Worm (Caenorhabditis elegans): Measurements from ENCODE around the gene T04H1.12.
A peak's percentile ranks its signal among the peaks of the same experiment; 100 is the strongest.

The T04H1.12 gene

DNA sequence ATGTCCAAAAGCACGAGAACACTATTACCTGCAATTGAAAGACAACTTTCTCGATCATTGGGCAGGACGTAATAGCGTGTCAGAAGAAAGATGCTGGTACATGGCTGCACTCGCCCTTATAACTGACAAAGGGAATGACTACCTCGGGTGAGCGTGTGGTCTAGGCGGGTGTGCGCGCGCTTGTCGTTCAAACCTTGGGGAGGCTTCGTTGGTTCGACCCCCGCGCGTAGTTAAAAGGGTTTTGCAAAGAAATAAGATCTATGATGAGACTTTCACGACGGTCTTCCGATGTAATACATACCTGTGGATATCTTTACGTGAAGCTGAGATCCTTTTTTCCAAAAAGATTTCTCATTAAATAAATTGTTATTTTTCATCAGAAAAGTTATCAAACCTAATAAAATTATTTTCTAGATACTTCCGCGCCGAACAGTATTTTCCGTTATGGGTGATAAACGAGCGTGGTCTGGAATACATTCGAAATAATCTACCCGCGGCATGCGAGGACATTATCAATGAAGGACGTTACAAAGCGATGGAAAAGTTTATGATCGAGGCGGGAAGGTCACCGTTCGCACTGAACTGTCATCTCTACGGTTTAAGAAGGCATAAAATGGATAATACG, 48.1 kb downstream of the T04H1.12 start (continued):
- TF ChIP-seq nhr-11 (tag; optimal IDR thresholded peaks at IDR 0.05) (no peak), hlh-13 (GFP tag; optimal IDR thresholded peaks at IDR 0.05) (peak; percentile 100), odd-2 (tag; optimal IDR thresholded peaks at IDR 0.05) (peak; percentile 94), hlh-15 (tag; optimal IDR thresholded peaks at IDR 0.05) (peak; percentile 100), ceh-48 (tag; optimal IDR thresholded peaks at IDR 0.05) (peak; percentile 100), ahr-1 (tag; optimal IDR thresholded peaks at IDR 0.05) (peak; percentile 99), pha-2 (tag; optimal IDR thresholded peaks at IDR 0.05) (peak; percentile 98), gmeb-2 (tag; optimal IDR thresholded peaks at IDR 0.05) (peak; percentile 100), pat-9 (tag; optimal IDR thresholded peaks at IDR 0.05) (peak; percentile 100), ceh-31 (tag; optimal IDR thresholded peaks at IDR 0.05) (peak; percentile 98), ceh-30 (tag; optimal IDR thresholded peaks at IDR 0.05) (peak; percentile 93), fkh-10 (GFP tag; optimal IDR thresholded peaks at IDR 0.05) (peak; percentile 97), zip-5 (tag; optimal IDR thresholded peaks at IDR 0.05) (peak; percentile 98), Y22D7AL.16 (tag; optimal IDR thresholded peaks at IDR 0.05) (peak; percentile 99), eyg-1 (tag; optimal IDR thresholded peaks at IDR 0.05) (peak; percentile 100), syd-9 (tag; optimal IDR thresholded peaks at IDR 0.05) (peak; percentile 99), ceh-6 (GFP tag; optimal IDR thresholded peaks at IDR 0.05) (peak; percentile 100), hlh-6 (tag; optimal IDR thresholded peaks at IDR 0.05) (peak; percentile 100), dve-1 (tag; optimal IDR thresholded peaks at IDR 0.05) (peak; percentile 99), nhr-232 (tag; optimal IDR thresholded peaks at IDR 0.05) (peak; percentile 100), K02D7.2 (tag; optimal IDR thresholded peaks at IDR 0.05) (peak; percentile 100), lim-6 (tag; optimal IDR thresholded peaks at IDR 0.05) (peak; percentile 99), nfya-1 (tag; optimal IDR thresholded peaks at IDR 0.05) (peak; percentile 93), pax-1 (tag; optimal IDR thresholded peaks at IDR 0.05) (peak; percentile 29), ama-1 (optimal IDR thresholded peaks at IDR 0.05) (peak; percentile 80), che-1 (tag; optimal IDR thresholded peaks at IDR 0.05) (peak; percentile 99), ceh-14 (tag; optimal IDR thresholded peaks at IDR 0.05) (peak; percentile 99), hlh-8 (tag; optimal IDR thresholded peaks at IDR 0.05) (peak; percentile 98), ref-2 (tag; optimal IDR thresholded peaks at IDR 0.05) (peak; percentile 100), pros-1 (tag; optimal IDR thresholded peaks at IDR 0.05) (peak; percentile 99), C38D4.7 (GFP tag; optimal IDR thresholded peaks at IDR 0.05) (peak; percentile 98), tbx-7 (tag; optimal IDR thresholded peaks at IDR 0.05) (peak; percentile 95), ceh-18 (tag; optimal IDR thresholded peaks at IDR 0.05) (peak; percentile 99), sdc-2 (tag; optimal IDR thresholded peaks at IDR 0.05) (peak; percentile 95), ttx-3 (tag; optimal IDR thresholded peaks at IDR 0.05) (peak; percentile 99), unc-3 (GFP tag; conservative IDR thresholded peaks at IDR 0.05) (peak; percentile 100), unc-3 (tag; optimal IDR thresholded peaks at IDR 0.05) (peak; percentile 100)

DNA sequence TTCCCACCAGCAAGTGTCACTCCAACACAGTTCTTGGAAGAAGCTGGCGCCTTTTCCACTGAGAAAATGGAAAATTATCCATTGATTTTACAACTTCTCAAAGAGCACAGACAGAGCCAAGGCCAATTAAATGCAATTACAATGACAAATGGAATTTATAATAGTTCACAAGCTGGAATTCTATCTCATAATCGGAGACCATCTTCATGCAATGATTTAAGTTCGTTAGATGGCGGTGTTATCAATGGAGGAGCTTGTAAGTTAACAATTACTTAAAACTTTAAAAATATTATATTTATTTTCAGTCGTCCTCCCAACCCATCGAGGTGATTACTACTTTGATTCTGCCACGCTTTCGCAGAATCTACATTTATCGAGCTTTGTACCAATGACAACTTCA, 50.2 kb downstream of the T04H1.12 start:
- TF ChIP-seq K02D7.2 (tag; optimal IDR thresholded peaks at IDR 0.05) (no peak), ceh-24 (tag; optimal IDR thresholded peaks at IDR 0.05) (no peak), rnt-1 (tag; optimal IDR thresholded peaks at IDR 0.05) (no peak), odd-2 (tag; optimal IDR thresholded peaks at IDR 0.05) (no peak), pag-3 (tag; optimal IDR thresholded peaks at IDR 0.05; ENCODE audit: borderline replicate concordance) (no peak), ceh-48 (tag; optimal IDR thresholded peaks at IDR 0.05) (no peak), gmeb-2 (tag; optimal IDR thresholded peaks at IDR 0.05) (no peak), hlh-6 (tag; optimal IDR thresholded peaks at IDR 0.05) (no peak), unc-42 (tag; optimal IDR thresholded peaks at IDR 0.05) (no peak)
